Fruit fly (Drosophila melanogaster) whole organism, embryonic: ENCODE measurements around the gene armi.
A peak's percentile ranks its signal among the peaks of the same experiment; 100 is the strongest.

Experiments
- ATbp ChIP-seq: fragments of 200-800 bp; sonication (Bioruptor generic); optimal IDR thresholded peaks from 2 replicates; lab custom pipeline; 2017; ENCODE audit warnings: missing biosample characterization, mild to moderate bottlenecking, missing genetic modification characterization, missing genetic modification reagents
- B-H2 ChIP-seq: fragments of 200-800 bp; sonication (Bioruptor generic); optimal IDR thresholded peaks from 2 replicates; lab custom pipeline; 2018; ENCODE audit warnings: missing biosample characterization, mild to moderate bottlenecking, missing genetic modification characterization
- CG10267 ChIP-seq: fragments of 200-800 bp; sonication (Bioruptor generic); optimal IDR thresholded peaks from 2 replicates; lab custom pipeline; 2018; ENCODE audit warnings: missing biosample characterization, mild to moderate bottlenecking, missing genetic modification characterization, moderate library complexity
- CG10431 ChIP-seq: fragments of 200-800 bp; sonication (Bioruptor generic); optimal IDR thresholded peaks from 3 replicates; lab custom pipeline; 2018; ENCODE audit warnings: missing biosample characterization, mild to moderate bottlenecking, missing genetic modification characterization
- CG11247 ChIP-seq: fragments of 200-800 bp; sonication (Bioruptor generic); IDR thresholded peaks from 2 replicates; pipeline ENCODE4 v1.3.6; 2022; ENCODE audit warnings: missing biosample characterization, missing genetic modification characterization
- CG12155 ChIP-seq: fragments of 200-800 bp; sonication (Bioruptor generic); optimal IDR thresholded peaks from 3 replicates; lab custom pipeline; 2016; ENCODE audit warnings: missing biosample characterization, missing genetic modification characterization
- CG12219 ChIP-seq: fragments of 200-800 bp; sonication (Bioruptor generic); optimal IDR thresholded peaks from 3 replicates; lab custom pipeline; 2018; ENCODE audit warnings: missing biosample characterization, mild to moderate bottlenecking, missing genetic modification characterization
- CG12942 ChIP-seq: fragments of 200-800 bp; sonication (Bioruptor generic); optimal IDR thresholded peaks from 3 replicates; lab custom pipeline; 2016; ENCODE audit warnings: missing biosample characterization, missing genetic modification characterization
- CG13296 ChIP-seq: fragments of 200-800 bp; sonication (Bioruptor generic); optimal IDR thresholded peaks from 3 replicates; lab custom pipeline; 2018; ENCODE audit warnings: missing biosample characterization, mild to moderate bottlenecking, missing genetic modification characterization
- CG13424 ChIP-seq: fragments of 200-800 bp; sonication (Bioruptor generic); optimal IDR thresholded peaks from 2 replicates; lab custom pipeline; 2019; ENCODE audit warnings: missing biosample characterization, mild to moderate bottlenecking, missing genetic modification characterization, moderate library complexity
- CG14050 ChIP-seq: fragments of 200-800 bp; sonication (Bioruptor generic); IDR thresholded peaks from 3 replicates; pipeline ENCODE4 v1.3.6; 2022; ENCODE audit warnings: missing biosample characterization, missing genetic modification characterization
- CG1529 ChIP-seq: fragments of 200-800 bp; sonication (Bioruptor generic); optimal IDR thresholded peaks from 3 replicates; lab custom pipeline; 2018; ENCODE audit warnings: missing biosample characterization, missing genetic modification characterization
- CG1602 ChIP-seq: fragments of 200-800 bp; sonication (Bioruptor generic); optimal IDR thresholded peaks from 3 replicates; lab custom pipeline; 2016; ENCODE audit warnings: missing biosample characterization, missing genetic modification characterization
- CG1647 ChIP-seq: fragments of 200-800 bp; sonication (Bioruptor generic); optimal IDR thresholded peaks from 3 replicates; lab custom pipeline; 2016; ENCODE audit warnings: missing biosample characterization, missing genetic modification characterization
- CG17359 ChIP-seq: fragments of 200-800 bp; sonication (Bioruptor generic); optimal IDR thresholded peaks from 3 replicates; lab custom pipeline; 2018; ENCODE audit warnings: missing biosample characterization, mild to moderate bottlenecking, missing genetic modification characterization, moderate library complexity
- CG17912 ChIP-seq: fragments of 200-800 bp; sonication (Bioruptor generic); optimal IDR thresholded peaks from 2 replicates; lab custom pipeline; 2018; ENCODE audit warnings: missing biosample characterization, mild to moderate bottlenecking, missing genetic modification characterization
- CG18599 ChIP-seq: fragments of 200-800 bp; sonication (Bioruptor generic); optimal IDR thresholded peaks from 3 replicates; lab custom pipeline; 2017; ENCODE audit warnings: missing biosample characterization, missing genetic modification characterization, mild to moderate bottlenecking, moderate library complexity, missing genetic modification reagents
- CG30403 ChIP-seq: fragments of 200-800 bp; sonication (Bioruptor generic); optimal IDR thresholded peaks from 3 replicates; lab custom pipeline; 2016; ENCODE audit warnings: missing biosample characterization, missing genetic modification characterization
- CG31441 ChIP-seq: fragments of 200-800 bp; sonication (Bioruptor generic); IDR thresholded peaks from 2 replicates; pipeline ENCODE4 v1.3.6; 2022; ENCODE audit warnings: missing biosample characterization, missing genetic modification characterization
- CG34224 ChIP-seq: fragments of 200-800 bp; sonication (Bioruptor generic); IDR thresholded peaks from 3 replicates; pipeline ENCODE4 v1.3.6; 2022; ENCODE audit warnings: missing biosample characterization, missing genetic modification characterization; ENCODE audit not compliant: partially characterized antibody
- CG34422 ChIP-seq: fragments of 200-800 bp; sonication (Bioruptor generic); IDR thresholded peaks from 3 replicates; pipeline ENCODE4 v1.3.6; 2022; ENCODE audit warnings: missing biosample characterization, missing genetic modification characterization
- CG6689 ChIP-seq: fragments of 200-800 bp; sonication (Bioruptor generic); IDR thresholded peaks from 2 replicates; pipeline ENCODE4 v1.3.6; 2022; ENCODE audit warnings: missing biosample characterization, missing genetic modification characterization
- CG6765 ChIP-seq: fragments of 200-800 bp; sonication (Bioruptor generic); optimal IDR thresholded peaks from 3 replicates; lab custom pipeline; 2017; ENCODE audit warnings: missing biosample characterization, mild to moderate bottlenecking, missing genetic modification characterization
- CG7372 ChIP-seq: fragments of 200-800 bp; sonication (Bioruptor generic); IDR thresholded peaks from 2 replicates; pipeline ENCODE4 v1.3.6; 2022; ENCODE audit warnings: missing biosample characterization, missing genetic modification characterization
- CG9797 ChIP-seq: fragments of 200-800 bp; sonication (Bioruptor generic); optimal IDR thresholded peaks from 3 replicates; lab custom pipeline; 2018; ENCODE audit warnings: missing biosample characterization, mild to moderate bottlenecking, missing genetic modification characterization
- Dek ChIP-seq: fragments of 200-800 bp; sonication (Bioruptor generic); optimal IDR thresholded peaks from 3 replicates; lab custom pipeline; 2019; ENCODE audit warnings: missing biosample characterization, mild to moderate bottlenecking, missing genetic modification characterization, moderate library complexity
- Doc3 ChIP-seq: fragments of 200-800 bp; sonication (Bioruptor generic); IDR thresholded peaks from 3 replicates; pipeline ENCODE4 v1.3.6; 2022; ENCODE audit warnings: missing biosample characterization, missing genetic modification characterization; ENCODE audit not compliant: partially characterized antibody
- Fer1 ChIP-seq: fragments of 200-800 bp; sonication (Bioruptor generic); optimal IDR thresholded peaks from 2 replicates; lab custom pipeline; 2017; ENCODE audit warnings: missing biosample characterization, mild to moderate bottlenecking, missing genetic modification characterization
- Lpt ChIP-seq: fragments of >200 bp; optimal IDR thresholded peaks from 2 replicates; lab custom pipeline; 2018; ENCODE audit warnings: missing biosample characterization, missing genetic modification characterization
- MESR4 ChIP-seq: fragments of 200-800 bp; sonication (Bioruptor generic); optimal IDR thresholded peaks from 2 replicates; lab custom pipeline; 2018; ENCODE audit warnings: missing biosample characterization, mild to moderate bottlenecking, missing genetic modification characterization, moderate library complexity
- MTF-1 ChIP-seq: fragments of 200-800 bp; sonication (Bioruptor generic); optimal IDR thresholded peaks from 2 replicates; lab custom pipeline; 2018; ENCODE audit warnings: missing biosample characterization, mild to moderate bottlenecking, missing genetic modification characterization, borderline replicate concordance
- Nf-YA ChIP-seq: fragments of 200-800 bp; sonication (Bioruptor generic); IDR thresholded peaks from 2 replicates; pipeline ENCODE4 v1.3.6; 2022; ENCODE audit warnings: missing biosample characterization, missing genetic modification characterization
- NfI ChIP-seq: fragments of 200-800 bp; sonication (Bioruptor generic); optimal IDR thresholded peaks from 3 replicates; lab custom pipeline; 2018; ENCODE audit warnings: missing biosample characterization, mild to moderate bottlenecking, missing genetic modification characterization, moderate library complexity
- Stat92E ChIP-seq, 3 experiments: fragments of >200 bp in 2 of 3; fragments of 200-800 bp in 1 of 3; sonication (Bioruptor generic) in 1 of 3; optimal IDR thresholded peaks; 2 replicates each; lab custom pipeline; 2017 to 2019; ENCODE audit warnings: missing biosample characterization in 3 of 3, missing genetic modification characterization in 3 of 3, mild to moderate bottlenecking in 1 of 3, moderate library complexity in 1 of 3
- Trl ChIP-seq, 3 experiments: fragments of >200 bp in 2 of 3; fragments of 200-800 bp in 1 of 3; sonication (Bioruptor generic) in 1 of 3; optimal IDR thresholded peaks; 2 replicates in 1 of 3; 3 replicates in 2 of 3; lab custom pipeline; 2016 to 2017; ENCODE audit warnings: missing biosample characterization in 1 of 3, missing genetic modification characterization in 1 of 3
- Usf ChIP-seq: fragments of 200-800 bp; sonication (Bioruptor generic); optimal IDR thresholded peaks from 2 replicates; lab custom pipeline; 2017; ENCODE audit warnings: missing genotype, missing biosample characterization, missing genetic modification characterization
- Xbp1 ChIP-seq: fragments of 200-800 bp; sonication (Bioruptor generic); optimal IDR thresholded peaks from 3 replicates; lab custom pipeline; 2016; ENCODE audit warnings: missing biosample characterization, mild to moderate bottlenecking, missing genetic modification characterization
- eve ChIP-seq, 2 experiments: fragments of >200 bp; optimal IDR thresholded peaks; 2 replicates each; lab custom pipeline; 2017; ENCODE audit warnings: missing biosample characterization in 2 of 2, missing genetic modification characterization in 2 of 2
- fd102C ChIP-seq: fragments of 200-800 bp; sonication (Bioruptor generic); optimal IDR thresholded peaks from 2 replicates; lab custom pipeline; 2018; ENCODE audit warnings: missing biosample characterization, mild to moderate bottlenecking, missing genetic modification characterization, moderate library complexity
- ham ChIP-seq: fragments of 200-800 bp; sonication (Bioruptor generic); IDR thresholded peaks from 2 replicates; pipeline ENCODE4 v1.3.6; 2022; ENCODE audit warnings: missing biosample characterization, missing genetic modification characterization
- hb ChIP-seq: fragments of 200-800 bp; sonication (Bioruptor generic); IDR thresholded peaks from 3 replicates; pipeline ENCODE4 v1.3.6; 2022; ENCODE audit warnings: missing biosample characterization, missing genetic modification characterization; ENCODE audit not compliant: partially characterized antibody
- jing ChIP-seq: fragments of 200-800 bp; sonication (Bioruptor generic); optimal IDR thresholded peaks from 2 replicates; lab custom pipeline; 2018; ENCODE audit warnings: missing biosample characterization, mild to moderate bottlenecking, missing genetic modification characterization
- pan ChIP-seq, 4 experiments: fragments of >200 bp in 3 of 4; fragments of 200-800 bp in 1 of 4; sonication (Bioruptor generic) in 1 of 4; optimal IDR thresholded peaks in 3 of 4; IDR thresholded peaks in 1 of 4; 2 replicates each; pipeline versions ENCODE4 v1.3.6 to Lab custom; 2017 to 2022; ENCODE audit warnings: missing biosample characterization in 2 of 4, missing genetic modification characterization in 2 of 4, mixed read lengths in 1 of 4
- pum ChIP-seq: fragments of 200-800 bp; sonication (Bioruptor generic); optimal IDR thresholded peaks from 2 replicates; lab custom pipeline; 2016; ENCODE audit warnings: missing biosample characterization, missing genetic modification characterization
- sisA ChIP-seq: fragments of 200-800 bp; sonication (Bioruptor generic); IDR thresholded peaks from 2 replicates; pipeline ENCODE4 v1.3.6; 2022; ENCODE audit warnings: missing biosample characterization, missing genetic modification characterization
- trh ChIP-seq: fragments of 200-800 bp; sonication (Bioruptor generic); optimal IDR thresholded peaks from 2 replicates; lab custom pipeline; 2016; ENCODE audit warnings: missing biosample characterization, missing genetic modification characterization
- tup ChIP-seq: fragments of 200-800 bp; sonication (Bioruptor generic); optimal IDR thresholded peaks from 2 replicates; lab custom pipeline; 2016; ENCODE audit warnings: missing biosample characterization, mild to moderate bottlenecking, missing genetic modification characterization, moderate library complexity
- yki ChIP-seq: fragments of >200 bp; optimal IDR thresholded peaks from 3 replicates; lab custom pipeline; 2018

The armi gene

DNA sequence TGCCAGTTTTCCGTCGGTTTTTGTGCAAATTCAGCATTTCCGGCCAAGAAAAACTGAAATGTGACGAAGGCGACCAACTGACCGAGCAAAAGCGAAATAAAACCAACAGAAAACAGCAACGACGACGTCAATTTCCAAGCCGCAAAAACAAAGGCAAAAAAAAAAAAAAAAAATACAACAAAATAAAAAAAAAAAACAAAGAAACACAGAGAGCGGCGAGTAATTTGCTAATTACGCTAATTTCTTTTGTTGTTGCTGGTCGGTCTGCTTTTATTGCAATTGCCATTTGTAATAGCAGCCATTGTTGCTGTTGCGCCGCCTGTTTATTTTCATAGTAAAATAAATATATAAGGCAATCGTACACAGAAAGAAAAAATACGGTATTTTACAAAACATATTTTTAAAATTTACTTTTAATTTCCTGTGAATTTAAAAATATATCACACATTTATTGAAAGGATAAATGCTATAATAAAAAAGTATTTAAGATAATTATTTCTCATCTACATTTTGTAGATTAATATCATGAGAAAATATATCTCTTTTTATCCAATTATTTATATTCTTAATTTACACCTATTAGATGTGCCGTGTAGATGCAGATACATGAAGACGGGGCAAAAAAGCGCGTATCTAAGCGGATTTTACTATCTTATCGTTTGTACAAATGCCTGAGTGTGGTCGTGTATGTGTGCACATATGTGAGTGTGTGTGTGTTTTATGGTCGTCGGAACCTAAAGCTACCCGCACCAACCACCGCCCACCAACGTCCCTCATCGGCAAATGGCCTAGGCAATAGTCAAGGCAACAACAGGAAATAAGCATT is 24.1 kb upstream of the armi start:
- TF ChIP-seq tup (GFP tag; lab: Kevin White, UChicago) (no peak), CG1602 (GFP tag; lab: Kevin White, UChicago) (peak; percentile 17), trh (GFP tag; lab: Kevin White, UChicago) (no peak), Lpt (GFP tag; lab: Kevin White, UChicago) (no peak), CG18599 (GFP tag; lab: Kevin White, UChicago) (peak; percentile 66), B-H2 (peak; percentile 24), CG14050 (GFP tag; lab: Robert Waterston, UW) (no peak), Fer1 (peak; percentile 44), MTF-1 (GFP tag; lab: Kevin White, UChicago) (no peak), CG13424 (tag; lab: Kevin White, UChicago) (peak; percentile 68), ATbp (peak; percentile 40), hb (GFP tag; lab: Robert Waterston, UW) (no peak), Doc3 (GFP tag; lab: Robert Waterston, UW) (no peak), CG34224 (GFP tag; lab: Robert Waterston, UW) (no peak), MESR4 (GFP tag; lab: Kevin White, UChicago) (no peak), CG7372 (no peak), CG6765 (GFP tag; lab: Kevin White, UChicago) (no peak), eve (GFP tag; optimal IDR thresholded peaks at IDR 0.05; lab: Kevin White, UChicago) (no peak), yki (no peak), NfI (no peak), Trl (optimal IDR thresholded peaks at IDR 0.05; lab: Kevin White, UChicago) (no peak), Trl (GFP tag; optimal IDR thresholded peaks at IDR 0.05; lab: Kevin White, UChicago) (no peak), CG6689 (GFP tag; lab: Robert Waterston, UW) (no peak; the same call in 1 of the 2 replicates), sisA (no peak), Nf-YA (no peak), CG34422 (GFP tag; lab: Robert Waterston, UW) (no peak), ham (GFP tag; lab: Robert Waterston, UW) (no peak), Stat92E (GFP tag; optimal IDR thresholded peaks at IDR 0.05; lab: Kevin White, UChicago) (no peak), CG1647 (GFP tag; lab: Kevin White, UChicago) (no peak), Xbp1 (peak; percentile 34), CG12219 (GFP tag; lab: Kevin White, UChicago) (no peak), Dek (tag; lab: Kevin White, UChicago) (peak; percentile 53), CG9797 (GFP tag; lab: Kevin White, UChicago) (no peak), CG30403 (GFP tag; lab: Kevin White, UChicago) (peak; percentile 68), fd102C (GFP tag; lab: Kevin White, UChicago) (no peak), CG10431 (GFP tag; lab: Kevin White, UChicago) (no peak), pan (optimal IDR thresholded peaks at IDR 0.05; lab: Kevin White, UChicago) (no peak), pan (GFP tag; optimal IDR thresholded peaks at IDR 0.05 in 1 of 2, IDR thresholded peaks at IDR 0.05 in 1 of 2) (peak in 1 of 2 experiments; percentile 74), CG10267 (tag; lab: Kevin White, UChicago) (peak; percentile 23), CG17912 (GFP tag; lab: Kevin White, UChicago) (no peak), CG12942 (GFP tag; lab: Kevin White, UChicago) (no peak), CG13296 (GFP tag; lab: Kevin White, UChicago) (peak; percentile 40), pum (GFP tag; lab: Kevin White, UChicago) (no peak), CG12155 (GFP tag; lab: Kevin White, UChicago) (no peak), CG1529 (no peak), Usf (GFP tag; lab: Kevin White, UChicago) (no peak), CG17359 (tag; lab: Kevin White, UChicago) (peak; percentile 38), jing (no peak), CG31441 (GFP tag; lab: Robert Waterston, UW) (peak; percentile 59), CG11247 (GFP tag; lab: Robert Waterston, UW) (no peak)
